Worm (Caenorhabditis elegans) whole organism, mixed stage, embryonic: Measurements from ENCODE around the gene col-170.
A peak's percentile ranks its signal among the peaks of the same experiment; 100 is the strongest.

Experiments
- M03D4.4 ChIP-seq: sonication (generic microtip); optimal IDR thresholded peaks from 2 replicates; lab custom pipeline; 2017; ENCODE audit warnings: mild to moderate bottlenecking, missing genetic modification characterization, missing compliant biosample characterization
- bed-3 ChIP-seq: fragments of 200-800 bp; sonication (Bioruptor generic); optimal IDR thresholded peaks from 3 replicates; lab custom pipeline; 2018; ENCODE audit warnings: mild to moderate bottlenecking, missing genetic modification characterization, moderate library complexity, missing compliant biosample characterization
- blmp-1 ChIP-seq: fragments of 150-350 bp; optimal IDR thresholded peaks from 2 replicates; lab custom pipeline; 2014; ENCODE audit warnings: missing biosample characterization, missing genetic modification characterization
- ceh-39 ChIP-seq: fragments of 150-350 bp; optimal IDR thresholded peaks from 2 replicates; lab custom pipeline; 2014; ENCODE audit warnings: missing biosample characterization, missing genetic modification characterization
- ceh-43 ChIP-seq: fragments of 200-800 bp; sonication (Bioruptor generic); optimal IDR thresholded peaks from 2 replicates; lab custom pipeline; 2018; ENCODE audit warnings: mild to moderate bottlenecking, missing genetic modification characterization, moderate library complexity, missing compliant biosample characterization
- ceh-83 ChIP-seq: fragments of 200-800 bp; sonication (Bioruptor generic); optimal IDR thresholded peaks from 2 replicates; lab custom pipeline; 2018; ENCODE audit warnings: mild to moderate bottlenecking, missing genetic modification characterization, missing compliant biosample characterization
- ces-1 ChIP-seq: fragments of 150-350 bp; optimal IDR thresholded peaks from 2 replicates; lab custom pipeline; 2014; ENCODE audit warnings: missing biosample characterization, missing genetic modification reagents, missing genetic modification characterization
- cnd-1 ChIP-seq: fragments of 200-800 bp; sonication (Bioruptor generic); optimal IDR thresholded peaks from 2 replicates; lab custom pipeline; 2018; ENCODE audit warnings: mild to moderate bottlenecking, missing genetic modification characterization, missing compliant biosample characterization
- drap-1 ChIP-seq: fragments of 200-800 bp; sonication (Bioruptor generic); optimal IDR thresholded peaks from 3 replicates; lab custom pipeline; 2018; ENCODE audit warnings: mild to moderate bottlenecking, missing genetic modification characterization, missing compliant biosample characterization
- elt-1 ChIP-seq: sonication (generic microtip); optimal IDR thresholded peaks from 2 replicates; lab custom pipeline; 2017; ENCODE audit warnings: missing genetic modification characterization, mild to moderate bottlenecking, missing compliant biosample characterization, antibody characterized with exemption, moderate library complexity, borderline replicate concordance; ENCODE audit not compliant: insufficient read depth
- elt-3 ChIP-seq: fragments of 150-350 bp; optimal IDR thresholded peaks from 2 replicates; lab custom pipeline; 2014; ENCODE audit warnings: missing biosample characterization, missing genetic modification characterization
- flh-1 ChIP-seq: fragments of 200-800 bp; sonication (Bioruptor generic); optimal IDR thresholded peaks from 2 replicates; lab custom pipeline; 2018; ENCODE audit warnings: mild to moderate bottlenecking, missing genetic modification characterization, moderate library complexity, missing compliant biosample characterization
- ham-2 ChIP-seq: fragments of 200-800 bp; sonication (Bioruptor generic); optimal IDR thresholded peaks from 2 replicates; lab custom pipeline; 2018; ENCODE audit warnings: mild to moderate bottlenecking, missing genetic modification characterization, missing compliant biosample characterization
- hlh-1 ChIP-seq: fragments of 150-350 bp; optimal IDR thresholded peaks from 2 replicates; lab custom pipeline; 2014; ENCODE audit warnings: missing biosample characterization, missing genetic modification reagents, missing genetic modification characterization
- lin-13 ChIP-seq: fragments of 150-350 bp; optimal IDR thresholded peaks from 2 replicates; lab custom pipeline; 2014; ENCODE audit warnings: missing biosample characterization, missing genetic modification characterization
- lin-32 ChIP-seq: fragments of 200-800 bp; sonication (Bioruptor generic); optimal IDR thresholded peaks from 2 replicates; lab custom pipeline; 2018; ENCODE audit warnings: mild to moderate bottlenecking, missing genetic modification characterization, missing compliant biosample characterization
- lsy-2 ChIP-seq: fragments of 150-350 bp; optimal IDR thresholded peaks from 2 replicates; lab custom pipeline; 2014; ENCODE audit warnings: missing biosample characterization, missing genetic modification characterization
- mab-5 ChIP-seq: fragments of 150-350 bp; optimal IDR thresholded peaks from 2 replicates; lab custom pipeline; 2014; ENCODE audit warnings: missing biosample characterization, missing genetic modification characterization
- mep-1 ChIP-seq: fragments of 150-350 bp; optimal IDR thresholded peaks from 2 replicates; lab custom pipeline; 2017; ENCODE audit warnings: missing biosample characterization, missing genetic modification reagents, missing genetic modification characterization, inconsistent platforms
- mls-2 ChIP-seq: sonication (generic microtip); optimal IDR thresholded peaks from 2 replicates; lab custom pipeline; 2016; ENCODE audit warnings: mild to moderate bottlenecking, missing genetic modification characterization, moderate library complexity, missing compliant biosample characterization
- nhr-12 ChIP-seq: fragments of 150-350 bp; optimal IDR thresholded peaks from 2 replicates; lab custom pipeline; 2014; ENCODE audit warnings: missing biosample characterization, missing genetic modification characterization
- nhr-2 ChIP-seq: fragments of 150-350 bp; optimal IDR thresholded peaks from 2 replicates; lab custom pipeline; 2014; ENCODE audit warnings: missing biosample characterization, missing genetic modification characterization
- nhr-237 ChIP-seq: fragments of 150-350 bp; optimal IDR thresholded peaks from 2 replicates; lab custom pipeline; 2014; ENCODE audit warnings: missing biosample characterization, missing genetic modification characterization
- nhr-28 ChIP-seq: fragments of 150-350 bp; optimal IDR thresholded peaks from 2 replicates; lab custom pipeline; 2014; ENCODE audit warnings: missing biosample characterization, missing genetic modification characterization
- nhr-76 ChIP-seq: sonication (generic microtip); optimal IDR thresholded peaks from 2 replicates; lab custom pipeline; 2017; ENCODE audit warnings: missing biosample characterization, missing genetic modification characterization
- pha-4 ChIP-seq: fragments of 150-350 bp; optimal IDR thresholded peaks from 2 replicates; lab custom pipeline; 2018; ENCODE audit warnings: missing biosample characterization, missing genetic modification reagents, missing genetic modification characterization
- sem-2 ChIP-seq: fragments of 200-800 bp; sonication (Bioruptor generic); optimal IDR thresholded peaks from 2 replicates; lab custom pipeline; 2018; ENCODE audit warnings: mild to moderate bottlenecking, missing genetic modification characterization, missing compliant biosample characterization
- snpc-4 ChIP-seq: fragments of 150-350 bp; optimal IDR thresholded peaks from 2 replicates; lab custom pipeline; 2014; ENCODE audit warnings: missing biosample characterization, missing genetic modification characterization
- sptf-1 ChIP-seq: sonication (generic microtip); optimal IDR thresholded peaks from 2 replicates; lab custom pipeline; 2017; ENCODE audit warnings: mild to moderate bottlenecking, missing genetic modification characterization, moderate library complexity, missing compliant biosample characterization
- tbx-8 ChIP-seq: fragments of 200-800 bp; sonication (Bioruptor generic); optimal IDR thresholded peaks from 2 replicates; lab custom pipeline; 2018; ENCODE audit warnings: mild to moderate bottlenecking, missing genetic modification characterization, moderate library complexity, missing compliant biosample characterization
- unc-120 ChIP-seq: sonication (generic microtip); optimal IDR thresholded peaks from 2 replicates; lab custom pipeline; 2017; ENCODE audit warnings: missing genetic modification characterization, missing compliant biosample characterization; ENCODE audit not compliant: poor library complexity, severe bottlenecking
- unc-39 ChIP-seq: fragments of 150-350 bp; optimal IDR thresholded peaks from 2 replicates; lab custom pipeline; 2014; ENCODE audit warnings: missing biosample characterization, missing genetic modification characterization
- unc-62 ChIP-seq: fragments of 150-350 bp; optimal IDR thresholded peaks from 2 replicates; lab custom pipeline; 2014; ENCODE audit warnings: missing biosample characterization, missing genetic modification reagents, missing genetic modification characterization
- zip-8 ChIP-seq: fragments of 150-350 bp; optimal IDR thresholded peaks from 2 replicates; lab custom pipeline; 2014; ENCODE audit warnings: missing biosample characterization, missing genetic modification characterization
- ztf-11 ChIP-seq: fragments of 150-350 bp; optimal IDR thresholded peaks from 2 replicates; lab custom pipeline; 2014; ENCODE audit warnings: missing biosample characterization, missing genetic modification characterization

The col-170 gene

ce11 chrX:6369717-6370116 is 38.2 kb downstream of the col-170 start, which contains the start of gene C03B1.2:
C03B1.2 (plus strand) TSS chrX:6370017.
- no peak for TF ChIP-seq lin-32
- TF ChIP-seq unc-120 (tag; lab: Kevin White, UChicago): no peak
- TF ChIP-seq hlh-1 (tag; lab: Kevin White, UChicago): no peak
- TF ChIP-seq ztf-11 (tag; lab: Kevin White, UChicago): no peak
- TF ChIP-seq ceh-83 (GFP tag; lab: Kevin White, UChicago): no peak
- no peak for TF ChIP-seq tbx-8 (GFP tag; lab: Kevin White, UChicago)
- TF ChIP-seq sem-2 (GFP tag; lab: Kevin White, UChicago): no peak
- no peak for TF ChIP-seq M03D4.4 (tag; lab: Kevin White, UChicago)
- TF ChIP-seq bed-3 (GFP tag; lab: Kevin White, UChicago): no peak
- no peak for TF ChIP-seq nhr-237 (tag; lab: Kevin White, UChicago)
- no peak for TF ChIP-seq elt-3 (tag; lab: Kevin White, UChicago)
- no peak for TF ChIP-seq flh-1
- no peak for TF ChIP-seq unc-39 (tag; lab: Kevin White, UChicago)
- no peak for TF ChIP-seq nhr-28 (tag; lab: Kevin White, UChicago)
- TF ChIP-seq sptf-1 (tag; lab: Kevin White, UChicago): no peak
- TF ChIP-seq cnd-1: no peak
- TF ChIP-seq drap-1 (GFP tag; lab: Kevin White, UChicago): no peak
- no peak for TF ChIP-seq elt-1 (tag; lab: Kevin White, UChicago)
- no peak for TF ChIP-seq mep-1
- TF ChIP-seq zip-8 (tag; lab: Kevin White, UChicago): no peak

ce11 chrX:6371192-6372116 is 39.9 kb downstream of the col-170 start:
- peak; percentile 77 for TF ChIP-seq mls-2 (tag; lab: Kevin White, UChicago)
- TF ChIP-seq bed-3 (GFP tag; lab: Kevin White, UChicago): peak; percentile 71
- peak; percentile 79 for TF ChIP-seq drap-1 (GFP tag; lab: Kevin White, UChicago)
- peak; percentile 79 for TF ChIP-seq tbx-8 (GFP tag; lab: Kevin White, UChicago)
- TF ChIP-seq sptf-1 (tag; lab: Kevin White, UChicago): peak; percentile 88
- TF ChIP-seq nhr-76 (tag; lab: Kevin White, UChicago): no peak
- TF ChIP-seq zip-8 (tag; lab: Kevin White, UChicago): peak; percentile 76
- TF ChIP-seq ceh-43 (GFP tag; lab: Kevin White, UChicago): peak; percentile 58
- TF ChIP-seq M03D4.4 (tag; lab: Kevin White, UChicago): peak; percentile 83
- TF ChIP-seq ham-2 (GFP tag; lab: Kevin White, UChicago): peak; percentile 47
- TF ChIP-seq lin-13: no peak
- peak; percentile 68 for TF ChIP-seq cnd-1
- TF ChIP-seq unc-120 (tag; lab: Kevin White, UChicago): peak; percentile 59
- TF ChIP-seq unc-39 (tag; lab: Kevin White, UChicago): no peak
- TF ChIP-seq ceh-39: no peak
- TF ChIP-seq ztf-11 (tag; lab: Kevin White, UChicago): no peak
- TF ChIP-seq nhr-28 (tag; lab: Kevin White, UChicago): no peak
- TF ChIP-seq blmp-1 (tag; lab: Kevin White, UChicago): no peak
- no peak for TF ChIP-seq nhr-12 (tag; lab: Kevin White, UChicago)
- TF ChIP-seq ces-1 (GFP tag; lab: Kevin White, UChicago): no peak
- peak; percentile 66 for TF ChIP-seq nhr-2 (tag; lab: Kevin White, UChicago)
- peak; percentile 84 for TF ChIP-seq ceh-83 (GFP tag; lab: Kevin White, UChicago)
- peak; percentile 22 for TF ChIP-seq mab-5 (tag; lab: Kevin White, UChicago)
- TF ChIP-seq nhr-237 (tag; lab: Kevin White, UChicago): peak; percentile 20
- TF ChIP-seq unc-62 (GFP tag; lab: Kevin White, UChicago): no peak
- peak; percentile 11 for TF ChIP-seq mep-1
- no peak for TF ChIP-seq elt-1 (tag; lab: Kevin White, UChicago)
- TF ChIP-seq sem-2 (GFP tag; lab: Kevin White, UChicago): peak; percentile 71
- no peak for TF ChIP-seq snpc-4 (tag; lab: Kevin White, UChicago)
- peak; percentile 37 for TF ChIP-seq lin-32
- peak; percentile 43 for TF ChIP-seq flh-1
- TF ChIP-seq hlh-1 (tag; lab: Kevin White, UChicago): peak; percentile 46
- TF ChIP-seq elt-3 (tag; lab: Kevin White, UChicago): no peak
- no peak for TF ChIP-seq pha-4 (tag; lab: Kevin White, UChicago)
- TF ChIP-seq lsy-2 (tag; lab: Kevin White, UChicago): no peak
- TF ChIP-seq, all 35 proteins: peak for 20
